Fruit fly (Drosophila melanogaster): Measurements from ENCODE around the gene CG42613.

Gene CG42613

dm6 chr3R:18923208-18923761 is 5.7 kb upstream of the CG42613 start (continued):
- TF ChIP-seq bcd (GFP tag; optimal IDR thresholded peaks at IDR 0.05) (no peak), CG7987 (GFP tag; optimal IDR thresholded peaks at IDR 0.05) (no peak), Myb (GFP tag; optimal IDR thresholded peaks at IDR 0.05) (no peak), rib (GFP tag; IDR thresholded peaks at IDR 0.05) (no peak), pan (optimal IDR thresholded peaks at IDR 0.05) (no peak), pan (GFP tag; optimal IDR thresholded peaks at IDR 0.05 in 1 of 2, IDR thresholded peaks at IDR 0.05 in 1 of 2) (peak in 1 of 2 experiments; percentile 45), CG43689 (GFP tag; IDR thresholded peaks at IDR 0.05) (no peak), CG12219 (GFP tag; optimal IDR thresholded peaks at IDR 0.05) (no peak), slou (GFP tag; optimal IDR thresholded peaks at IDR 0.05) (no peak), CG17359 (tag; optimal IDR thresholded peaks at IDR 0.05) (no peak), CG17361 (GFP tag; IDR thresholded peaks at IDR 0.05) (no peak), lov (optimal IDR thresholded peaks at IDR 0.05) (no peak), lov (GFP tag; IDR thresholded peaks at IDR 0.05) (no peak), Sry-β (GFP tag; optimal IDR thresholded peaks at IDR 0.05) (no peak), ATbp (GFP tag; optimal IDR thresholded peaks at IDR 0.05) (peak; percentile 49), CG10959 (GFP tag; IDR thresholded peaks at IDR 0.05) (no peak), CG5180 (GFP tag; optimal IDR thresholded peaks at IDR 0.05) (no peak), ac (GFP tag; optimal IDR thresholded peaks at IDR 0.05) (no peak), CG2712 (tag; optimal IDR thresholded peaks at IDR 0.05) (no peak), Dbx (GFP tag; IDR thresholded peaks at IDR 0.05) (no peak), CG8089 (GFP tag; optimal IDR thresholded peaks at IDR 0.05) (no peak), nau (GFP tag; optimal IDR thresholded peaks at IDR 0.05) (no peak), CG13775 (GFP tag; optimal IDR thresholded peaks at IDR 0.05) (no peak), CG2120 (GFP tag; optimal IDR thresholded peaks at IDR 0.05) (no peak), Hmx (GFP tag; optimal IDR thresholded peaks at IDR 0.05) (no peak), CG11723 (GFP tag; optimal IDR thresholded peaks at IDR 0.05) (no peak), CG18599 (GFP tag; optimal IDR thresholded peaks at IDR 0.05) (no peak), CG15696 (tag; optimal IDR thresholded peaks at IDR 0.05) (no peak), Jarid2 (GFP tag; optimal IDR thresholded peaks at IDR 0.05) (no peak), CG3065 (GFP tag; optimal IDR thresholded peaks at IDR 0.05) (no peak), lola (GFP tag; optimal IDR thresholded peaks at IDR 0.05) (peak in 1 of 3 experiments; percentile 22), CG4707 (GFP tag; optimal IDR thresholded peaks at IDR 0.05) (no peak), E2f1 (GFP tag; IDR thresholded peaks at IDR 0.05) (no peak), Drgx (GFP tag; IDR thresholded peaks at IDR 0.05) (no peak), ranshi (GFP tag; IDR thresholded peaks at IDR 0.05) (no peak), gfzf (GFP tag; optimal IDR thresholded peaks at IDR 0.05) (no peak), Taf1 (GFP tag; IDR thresholded peaks at IDR 0.05) (no peak), ato (GFP tag; IDR thresholded peaks at IDR 0.05; ENCODE audit: partially characterized antibody) (no peak), crol (GFP tag; IDR thresholded peaks at IDR 0.05) (no peak), salm (tag; optimal IDR thresholded peaks at IDR 0.05) (no peak), tna (GFP tag; IDR thresholded peaks at IDR 0.05; ENCODE audit: partially characterized antibody) (no peak), sens (GFP tag) (peak; percentile 55), HmgD (GFP tag; optimal IDR thresholded peaks at IDR 0.05) (no peak), Stat92E (GFP tag; optimal IDR thresholded peaks at IDR 0.05) (no peak), gsb-n (tag; optimal IDR thresholded peaks at IDR 0.05) (peak; percentile 2), H2.0 (GFP tag; IDR thresholded peaks at IDR 0.05) (no peak), Fer2 (tag; optimal IDR thresholded peaks at IDR 0.05) (no peak), CG10431 (GFP tag; optimal IDR thresholded peaks at IDR 0.05) (no peak), Eip74EF (GFP tag; optimal IDR thresholded peaks at IDR 0.05) (no peak), CG11093 (GFP tag; IDR thresholded peaks at IDR 0.05) (no peak), h (optimal IDR thresholded peaks at IDR 0.05) (no peak)
